Worm (Caenorhabditis elegans) whole organism, L1 larva: ENCODE measurements around the gene bath-44.

Experiments
- C16A3.4 ChIP-seq: fragments of 150-350 bp; optimal IDR thresholded peaks from 2 replicates; lab custom pipeline; 2014; ENCODE audit warnings: missing biosample characterization, missing genetic modification characterization
- ceh-8 ChIP-seq: fragments of 200-800 bp; sonication (Bioruptor generic); optimal IDR thresholded peaks from 2 replicates; lab custom pipeline; 2018; ENCODE audit warnings: mild to moderate bottlenecking, missing genetic modification characterization, moderate library complexity, missing compliant biosample characterization
- egl-13 ChIP-seq: sonication (generic microtip); optimal IDR thresholded peaks from 2 replicates; lab custom pipeline; 2016; ENCODE audit warnings: missing genotype, missing genetic modification reagents, missing genetic modification characterization, missing compliant biosample characterization
- elt-2 ChIP-seq: sonication (generic microtip); optimal IDR thresholded peaks from 2 replicates; lab custom pipeline; 2016; ENCODE audit warnings: missing genetic modification characterization, mild to moderate bottlenecking, inconsistent platforms, missing compliant biosample characterization, missing genetic modification reagents
- elt-3 ChIP-seq, 6 experiments: fragments of 150-350 bp in 1 of 6; sonication (generic microtip); optimal IDR thresholded peaks; 2 replicates each; lab custom pipeline; 2017 to 2018; ENCODE audit warnings: missing biosample characterization in 6 of 6, missing genetic modification characterization in 6 of 6, inconsistent platforms in 1 of 6
- irx-1 ChIP-seq: sonication (generic microtip); optimal IDR thresholded peaks from 2 replicates; lab custom pipeline; 2016; ENCODE audit warnings: missing genetic modification characterization, missing compliant biosample characterization
- lin-14 ChIP-seq: fragments of 200-800 bp; sonication (Bioruptor generic); optimal IDR thresholded peaks from 2 replicates; lab custom pipeline; 2018; ENCODE audit warnings: mild to moderate bottlenecking, missing genetic modification characterization, moderate library complexity, missing compliant biosample characterization
- lin-39 ChIP-seq: fragments of 150-350 bp; optimal IDR thresholded peaks from 2 replicates; lab custom pipeline; 2014; ENCODE audit warnings: missing biosample characterization, missing genetic modification reagents, missing genetic modification characterization
- mdl-1 ChIP-seq, 2 experiments: fragments of 150-350 bp; optimal IDR thresholded peaks; 2 replicates each; lab custom pipeline; 2014 to 2017; ENCODE audit warnings: missing biosample characterization in 2 of 2, missing genetic modification characterization in 2 of 2, inconsistent platforms in 1 of 2
- rnt-1 ChIP-seq: sonication (generic microtip); optimal IDR thresholded peaks from 2 replicates; lab custom pipeline; 2016; ENCODE audit warnings: mild to moderate bottlenecking, missing genetic modification characterization, moderate library complexity, missing compliant biosample characterization
- snpc-4 ChIP-seq: fragments of 150-350 bp; optimal IDR thresholded peaks from 2 replicates; lab custom pipeline; 2014; ENCODE audit warnings: missing biosample characterization, missing genetic modification characterization
- tbx-2 ChIP-seq: sonication (generic microtip); optimal IDR thresholded peaks from 2 replicates; lab custom pipeline; 2016; ENCODE audit warnings: missing genetic modification characterization, missing compliant biosample characterization
- unc-62 ChIP-seq: fragments of 150-350 bp; optimal IDR thresholded peaks from 2 replicates; lab custom pipeline; 2014; ENCODE audit warnings: missing biosample characterization, missing genetic modification reagents, missing genetic modification characterization
- ztf-4 ChIP-seq: fragments of 150-350 bp; optimal IDR thresholded peaks from 2 replicates; lab custom pipeline; 2014; ENCODE audit warnings: missing biosample characterization, missing genetic modification characterization

DNA sequence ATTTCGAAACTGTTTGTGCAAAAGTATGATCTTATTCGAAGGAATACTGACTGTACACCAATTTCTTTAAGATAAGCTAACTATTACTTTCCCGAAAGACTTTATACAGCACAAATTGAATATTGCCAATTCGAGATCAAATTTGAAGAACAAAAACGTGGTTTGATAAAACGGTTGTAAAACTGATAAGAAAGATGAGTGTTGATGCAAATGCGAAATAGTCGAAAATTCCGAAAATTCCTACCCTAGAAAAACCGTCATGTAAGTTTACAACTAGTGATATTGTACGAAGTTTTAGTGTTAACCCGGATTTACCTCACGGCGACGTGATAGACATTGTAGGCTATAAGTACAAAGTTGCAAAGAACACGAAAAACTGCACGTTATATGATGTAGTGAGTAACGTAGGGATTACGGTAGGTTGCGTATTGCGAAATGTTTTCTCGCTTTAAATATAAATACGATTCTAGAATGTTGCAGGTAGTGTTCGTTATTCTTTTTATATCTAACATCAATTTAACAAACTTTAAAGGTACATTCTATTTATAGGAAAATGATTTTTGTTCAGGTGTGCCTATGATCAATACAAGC, 26.1 kb downstream of the bath-44 start:
- TF ChIP-seq snpc-4 (tag; lab: Kevin White, UChicago), result no peak
- no peak for TF ChIP-seq C16A3.4 (tag; lab: Kevin White, UChicago)
- TF ChIP-seq unc-62 (GFP tag; lab: Kevin White, UChicago), result no peak
- peak; percentile 56 for TF ChIP-seq elt-2 (tag; lab: Kevin White, UChicago)
- TF ChIP-seq mdl-1 (tag; optimal IDR thresholded peaks at IDR 0.05; lab: Kevin White, UChicago), result no peak
- no peak for TF ChIP-seq lin-39 (tag; lab: Kevin White, UChicago)
- no peak for TF ChIP-seq ceh-8
- no peak for TF ChIP-seq egl-13 (tag; lab: Kevin White, UChicago)
- TF ChIP-seq ztf-4, result no peak
- no peak for TF ChIP-seq tbx-2
- TF ChIP-seq rnt-1 (tag; lab: Kevin White, UChicago), result no peak
- TF ChIP-seq irx-1 (tag; lab: Kevin White, UChicago), result no peak
- no peak for TF ChIP-seq lin-14
- peak in 1 of 6 experiments; percentile 59 for TF ChIP-seq elt-3 (tag; optimal IDR thresholded peaks at IDR 0.05; lab: Kevin White, UChicago)
